Worm (Caenorhabditis elegans): Measurements from ENCODE around the gene F56D6.23.

Gene F56D6.23

ce11 chrIV:3918160-3918559 is at the start of gene F56D6.23:
TSS of gene F56D6.23 (plus strand) at chrIV:3918460.
- TF ChIP-seq nhr-10 (tag; optimal IDR thresholded peaks at IDR 0.05) (no peak), ztf-4 (tag; optimal IDR thresholded peaks at IDR 0.05) (no peak), egl-27 (tag; optimal IDR thresholded peaks at IDR 0.05) (no peak), nhr-21 (tag; optimal IDR thresholded peaks at IDR 0.05) (no peak), R02D3.7 (tag; optimal IDR thresholded peaks at IDR 0.05) (no peak), nhr-12 (tag; optimal IDR thresholded peaks at IDR 0.05) (no peak), mdl-1 (tag; optimal IDR thresholded peaks at IDR 0.05) (no peak), elt-1 (tag; optimal IDR thresholded peaks at IDR 0.05) (no peak), lin-11 (tag; optimal IDR thresholded peaks at IDR 0.05) (no peak), lin-13 (GFP tag; optimal IDR thresholded peaks at IDR 0.05) (no peak), lsy-2 (tag; optimal IDR thresholded peaks at IDR 0.05) (no peak), nhr-6 (tag; optimal IDR thresholded peaks at IDR 0.05) (no peak)

- TF ChIP-seq zag-1 (tag; optimal IDR thresholded peaks at IDR 0.05) (no peak), unc-39 (tag; optimal IDR thresholded peaks at IDR 0.05) (no peak), lin-39 (tag; optimal IDR thresholded peaks at IDR 0.05) (no peak), mdl-1 (tag; optimal IDR thresholded peaks at IDR 0.05) (no peak), lsy-2 (tag; optimal IDR thresholded peaks at IDR 0.05) (no peak), lin-13 (GFP tag; optimal IDR thresholded peaks at IDR 0.05) (no peak), lin-11 (tag; optimal IDR thresholded peaks at IDR 0.05) (no peak), ztf-4 (tag; optimal IDR thresholded peaks at IDR 0.05) (no peak), ztf-1 (GFP tag; conservative IDR thresholded peaks at IDR 0.05) (no peak), fos-1 (tag; optimal IDR thresholded peaks at IDR 0.05) (no peak), ZK546.5 (tag; optimal IDR thresholded peaks at IDR 0.05) (no peak), F13H6.1 (tag; optimal IDR thresholded peaks at IDR 0.05) (no peak), gmeb-1 (tag; optimal IDR thresholded peaks at IDR 0.05) (no peak), elt-3 (tag; optimal IDR thresholded peaks at IDR 0.05) (no peak), sma-9 (GFP tag; optimal IDR thresholded peaks at IDR 0.05) (no peak), sma-9 (tag; optimal IDR thresholded peaks at IDR 0.05) (no peak), ceh-16 (tag; optimal IDR thresholded peaks at IDR 0.05) (no peak), crh-2 (tag; optimal IDR thresholded peaks at IDR 0.05) (no peak)
These were observed 48.4 kb upstream of the F56D6.23 start for ce11 chrIV:3869875-3870274.

- TF ChIP-seq zag-1 (tag; optimal IDR thresholded peaks at IDR 0.05), result no peak
- no peak for TF ChIP-seq nhr-10 (tag; optimal IDR thresholded peaks at IDR 0.05)
- TF ChIP-seq nhr-129 (tag; optimal IDR thresholded peaks at IDR 0.05), result no peak
- no peak for TF ChIP-seq skn-1 (tag; optimal IDR thresholded peaks at IDR 0.05)
- no peak for TF ChIP-seq elt-3 (tag; optimal IDR thresholded peaks at IDR 0.05)
- TF ChIP-seq C34F6.9 (tag; optimal IDR thresholded peaks at IDR 0.05), result no peak
- TF ChIP-seq ztf-1 (GFP tag; conservative IDR thresholded peaks at IDR 0.05), result no peak
- no peak for TF ChIP-seq snpc-4 (tag; optimal IDR thresholded peaks at IDR 0.05)
- TF ChIP-seq mdl-1 (tag; optimal IDR thresholded peaks at IDR 0.05), result no peak
- no peak for TF ChIP-seq ztf-4 (tag; optimal IDR thresholded peaks at IDR 0.05)
- no peak for TF ChIP-seq egl-27 (tag; optimal IDR thresholded peaks at IDR 0.05)
- no peak for TF ChIP-seq ZK546.5 (tag; optimal IDR thresholded peaks at IDR 0.05)
- TF ChIP-seq R02D3.7 (tag; optimal IDR thresholded peaks at IDR 0.05), result no peak
- TF ChIP-seq nhr-237 (tag; optimal IDR thresholded peaks at IDR 0.05), result no peak
- TF ChIP-seq elt-1 (tag; optimal IDR thresholded peaks at IDR 0.05), result no peak
These were observed 45.1 kb upstream of the F56D6.23 start for ce11 chrIV:3873195-3873594.

- no peak for TF ChIP-seq nhr-21 (tag; optimal IDR thresholded peaks at IDR 0.05)
- TF ChIP-seq blmp-1 (tag; optimal IDR thresholded peaks at IDR 0.05; ENCODE audit: insufficient read depth), result no peak
- no peak for TF ChIP-seq nhr-10 (tag; optimal IDR thresholded peaks at IDR 0.05)
- no peak for TF ChIP-seq ztf-11 (tag; optimal IDR thresholded peaks at IDR 0.05)
- no peak for TF ChIP-seq unc-55 (GFP tag; optimal IDR thresholded peaks at IDR 0.05)
- no peak for TF ChIP-seq fos-1 (tag; optimal IDR thresholded peaks at IDR 0.05)
- no peak for TF ChIP-seq skn-1 (tag; optimal IDR thresholded peaks at IDR 0.05)
- TF ChIP-seq elt-1 (tag; optimal IDR thresholded peaks at IDR 0.05), result no peak
- TF ChIP-seq nhr-25 (tag; optimal IDR thresholded peaks at IDR 0.05), result no peak
- no peak for TF ChIP-seq zag-1 (tag; optimal IDR thresholded peaks at IDR 0.05)
- no peak for TF ChIP-seq crh-2 (tag; optimal IDR thresholded peaks at IDR 0.05)
- TF ChIP-seq egl-27 (tag; optimal IDR thresholded peaks at IDR 0.05), result no peak
- TF ChIP-seq nhr-11 (tag; optimal IDR thresholded peaks at IDR 0.05), result no peak
These were observed 44.6 kb upstream of the F56D6.23 start, which contains the start of gene F37C4.5 for ce11 chrIV:3873706-3874105. TSS of gene F37C4.5 (minus strand) at chrIV:3873806.

DNA sequence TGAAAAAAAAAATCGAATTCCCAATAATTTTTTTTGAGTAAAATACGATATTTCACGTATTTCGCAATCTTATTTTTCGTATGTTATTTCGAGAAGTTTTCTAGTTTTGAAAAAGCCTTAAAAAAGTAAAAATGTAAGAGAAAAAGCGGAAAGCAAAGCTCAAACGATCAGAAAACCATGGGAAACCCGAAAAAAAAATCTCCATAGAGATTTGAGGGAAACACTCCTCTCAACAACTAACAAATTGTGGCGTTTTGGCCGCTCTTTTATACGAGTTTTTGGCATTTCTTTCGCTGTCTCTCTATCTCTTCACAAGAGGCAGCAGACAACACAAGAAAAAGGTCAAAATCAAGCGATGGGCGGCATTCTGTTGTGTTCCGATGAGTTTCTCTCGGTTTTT is 43.8 kb upstream of the F56D6.23 start:
- no peak for TF ChIP-seq mab-5 (tag; optimal IDR thresholded peaks at IDR 0.05)
- TF ChIP-seq skn-1 (tag; optimal IDR thresholded peaks at IDR 0.05), result no peak
- TF ChIP-seq dmd-4 (tag; optimal IDR thresholded peaks at IDR 0.05), result no peak
- no peak for TF ChIP-seq lin-13 (GFP tag; optimal IDR thresholded peaks at IDR 0.05)
- no peak for TF ChIP-seq ZK546.5 (tag; optimal IDR thresholded peaks at IDR 0.05)
- peak; percentile 65 for TF ChIP-seq fos-1 (tag; optimal IDR thresholded peaks at IDR 0.05)
- no peak for TF ChIP-seq elt-3 (tag; optimal IDR thresholded peaks at IDR 0.05)
- no peak for TF ChIP-seq unc-62 (GFP tag; optimal IDR thresholded peaks at IDR 0.05)
- TF ChIP-seq sem-4 (tag; optimal IDR thresholded peaks at IDR 0.05), result no peak
- TF ChIP-seq sma-9 (GFP tag; optimal IDR thresholded peaks at IDR 0.05), result peak; percentile 26
- no peak for TF ChIP-seq sma-9 (tag; optimal IDR thresholded peaks at IDR 0.05)
- no peak for TF ChIP-seq elt-1 (tag; optimal IDR thresholded peaks at IDR 0.05)
- no peak for TF ChIP-seq Y55F3AM.14 (GFP tag; optimal IDR thresholded peaks at IDR 0.05)
- no peak for TF ChIP-seq nhr-23 (tag; optimal IDR thresholded peaks at IDR 0.05)
- TF ChIP-seq C34F6.9 (tag; optimal IDR thresholded peaks at IDR 0.05), result peak; percentile 41
- no peak for TF ChIP-seq aly-2 (tag; optimal IDR thresholded peaks at IDR 0.05)
- TF ChIP-seq unc-39 (tag; optimal IDR thresholded peaks at IDR 0.05), result no peak
- no peak for TF ChIP-seq nhr-237 (tag; optimal IDR thresholded peaks at IDR 0.05)
- no peak for TF ChIP-seq lin-39 (tag; optimal IDR thresholded peaks at IDR 0.05)
- peak; percentile 28 for TF ChIP-seq unc-55 (GFP tag; optimal IDR thresholded peaks at IDR 0.05)
- no peak for TF ChIP-seq ztf-11 (tag; optimal IDR thresholded peaks at IDR 0.05)
- no peak for TF ChIP-seq ztf-1 (GFP tag; conservative IDR thresholded peaks at IDR 0.05)
- TF ChIP-seq nhr-12 (tag; optimal IDR thresholded peaks at IDR 0.05), result no peak
- TF ChIP-seq R02D3.7 (tag; optimal IDR thresholded peaks at IDR 0.05), result no peak
- TF ChIP-seq ama-1 (optimal IDR thresholded peaks at IDR 0.05), result peak; percentile 95
